Worm (Caenorhabditis elegans) whole organism, early embryonic: Measurements from ENCODE around the gene mlt-8.

Experiments
- B0310.2 ChIP-seq: sonication (generic microtip); optimal IDR thresholded peaks from 2 replicates; lab custom pipeline; 2016; ENCODE audit warnings: mild to moderate bottlenecking, missing genetic modification characterization, missing compliant biosample characterization
- F13C5.2 ChIP-seq: sonication (generic microtip); optimal IDR thresholded peaks from 2 replicates; lab custom pipeline; 2017; ENCODE audit warnings: mild to moderate bottlenecking, missing genetic modification characterization, inconsistent platforms, missing compliant biosample characterization
- ama-1 ChIP-seq: fragments of 150-350 bp; optimal IDR thresholded peaks from 2 replicates; lab custom pipeline; 2014
- ceh-13 ChIP-seq: fragments of 200-800 bp; sonication (Bioruptor generic); optimal IDR thresholded peaks from 2 replicates; lab custom pipeline; 2018; ENCODE audit warnings: mild to moderate bottlenecking, missing genetic modification characterization, missing compliant biosample characterization
- ets-7 ChIP-seq: sonication (generic microtip); optimal IDR thresholded peaks from 2 replicates; lab custom pipeline; 2016; ENCODE audit warnings: missing genotype, missing genetic modification characterization, missing compliant biosample characterization
- flt-1 ChIP-seq: fragments of 200-800 bp; sonication (Bioruptor generic); IDR thresholded peaks from 2 replicates; pipeline ENCODE4 v1.3.6; 2022; ENCODE audit warnings: missing genetic modification characterization, missing compliant biosample characterization
- hmbx-1 ChIP-seq: sonication (generic microtip); optimal IDR thresholded peaks from 2 replicates; lab custom pipeline; 2016; ENCODE audit warnings: mild to moderate bottlenecking, missing genetic modification characterization, missing compliant biosample characterization
- hmg-4 ChIP-seq: fragments of 200-800 bp; sonication (Bioruptor generic); optimal IDR thresholded peaks from 2 replicates; lab custom pipeline; 2018; ENCODE audit warnings: mild to moderate bottlenecking, missing genetic modification characterization, missing compliant biosample characterization
- hnd-1 ChIP-seq: sonication (generic microtip); optimal IDR thresholded peaks from 2 replicates; lab custom pipeline; 2016; ENCODE audit warnings: missing genetic modification characterization, missing compliant biosample characterization
- pes-1 ChIP-seq: fragments of 200-800 bp; sonication (Bioruptor generic); IDR thresholded peaks from 2 replicates; pipeline ENCODE4 v1.3.6; 2022; ENCODE audit warnings: missing genetic modification reagents, missing genetic modification characterization, missing compliant biosample characterization
- scrt-1 ChIP-seq: fragments of 200-800 bp; sonication (Bioruptor generic); IDR thresholded peaks from 2 replicates; pipeline ENCODE4 v1.3.6; 2022; ENCODE audit warnings: missing genetic modification characterization, missing compliant biosample characterization
- sea-1 ChIP-seq: fragments of 200-800 bp; sonication (Bioruptor generic); conservative IDR thresholded peaks from 2 replicates; pipeline ENCODE4 v1.3.6; 2022; ENCODE audit warnings: missing genetic modification characterization, missing compliant biosample characterization
- tbx-11 ChIP-seq: fragments of 200-800 bp; sonication (Bioruptor generic); IDR thresholded peaks from 2 replicates; pipeline ENCODE4 v1.3.6; 2022; ENCODE audit warnings: missing genetic modification characterization, missing compliant biosample characterization
- tbx-37 ChIP-seq: fragments of 200-800 bp; sonication (Bioruptor generic); conservative IDR thresholded peaks from 2 replicates; pipeline ENCODE4 v1.3.6; 2022; ENCODE audit warnings: missing genetic modification reagents, missing genetic modification characterization, missing compliant biosample characterization
- tra-4 ChIP-seq: sonication (generic microtip); optimal IDR thresholded peaks from 2 replicates; lab custom pipeline; 2017; ENCODE audit warnings: missing genetic modification characterization, missing compliant biosample characterization

mlt-8 gene

ce11 chrII:522302-522701 is 49.6 kb downstream of the mlt-8 start, which contains the start of gene slc-36.2:
slc-36.2 (plus strand) TSS chrII:522602.
- TF ChIP-seq hmbx-1 = no peak
- no peak for TF ChIP-seq tbx-11 (GFP tag; lab: Robert Waterston, UW)
- no peak for TF ChIP-seq ama-1
- TF ChIP-seq scrt-1 (GFP tag; lab: Robert Waterston, UW) = no peak
- TF ChIP-seq flt-1 (GFP tag; lab: Robert Waterston, UW) = no peak
- no peak for TF ChIP-seq B0310.2
- TF ChIP-seq sea-1 (GFP tag; lab: Robert Waterston, UW) = no peak
- TF ChIP-seq ets-7 = no peak
- no peak for TF ChIP-seq pes-1 (GFP tag; lab: Robert Waterston, UW)
- TF ChIP-seq ceh-13 (GFP tag; lab: Kevin White, UChicago) = no peak
- TF ChIP-seq F13C5.2 (tag; lab: Kevin White, UChicago) = no peak
- no peak for TF ChIP-seq hmg-4 (GFP tag; lab: Kevin White, UChicago)
- no peak for TF ChIP-seq tra-4
- no peak for TF ChIP-seq hnd-1 (tag; lab: Kevin White, UChicago)
- TF ChIP-seq tbx-37 (GFP tag; lab: Robert Waterston, UW) = no peak

ce11 chrII:521720-522119 is 50.2 kb downstream of the mlt-8 start:
- TF ChIP-seq hmg-4 (GFP tag; lab: Kevin White, UChicago) = no peak
- TF ChIP-seq ets-7 = no peak
- TF ChIP-seq B0310.2 = no peak
